Worm (Caenorhabditis elegans): ENCODE results near the gene vps-50.
A peak's percentile ranks its signal among the peaks of the same experiment; 100 is the strongest.

The vps-50 gene

ce11 chrIII:10868653-10869392 is at the start of gene vps-50, which contains the start of gene cey-4 (continued):
- TF ChIP-seq skn-1 (tag; optimal IDR thresholded peaks at IDR 0.05) (no peak), dsc-1 (tag; optimal IDR thresholded peaks at IDR 0.05) (peak; percentile 18), nhr-11 (tag; optimal IDR thresholded peaks at IDR 0.05) (no peak), lin-14 (GFP tag; optimal IDR thresholded peaks at IDR 0.05) (no peak), dpl-1 (GFP tag; optimal IDR thresholded peaks at IDR 0.05) (peak; percentile 28 to 66 (median 47)), unc-86 (tag; optimal IDR thresholded peaks at IDR 0.05) (no peak), mdl-1 (tag; optimal IDR thresholded peaks at IDR 0.05) (no peak), ces-1 (GFP tag; optimal IDR thresholded peaks at IDR 0.05) (no peak), ceh-8 (GFP tag; optimal IDR thresholded peaks at IDR 0.05) (no peak), hlh-4 (tag; optimal IDR thresholded peaks at IDR 0.05) (no peak), ets-5 (GFP tag; IDR thresholded peaks at IDR 0.05) (no peak), nhr-85 (tag) (peak; percentile 6), unc-62 (GFP tag; optimal IDR thresholded peaks at IDR 0.05) (no peak), ceh-82 (tag; optimal IDR thresholded peaks at IDR 0.05) (peak in 1 of 3 experiments; percentile 29), elt-2 (tag; optimal IDR thresholded peaks at IDR 0.05) (no peak), mef-2 (tag; optimal IDR thresholded peaks at IDR 0.05) (no peak), fkh-10 (GFP tag; optimal IDR thresholded peaks at IDR 0.05) (no peak), lin-13 (GFP tag; optimal IDR thresholded peaks at IDR 0.05) (peak; percentile 22), elt-3 (tag; optimal IDR thresholded peaks at IDR 0.05) (no peak), fkh-8 (tag; optimal IDR thresholded peaks at IDR 0.05) (no peak), zag-1 (tag; optimal IDR thresholded peaks at IDR 0.05) (no peak), nhr-19 (GFP tag; conservative IDR thresholded peaks at IDR 0.05) (no peak), nhr-77 (tag; optimal IDR thresholded peaks at IDR 0.05) (no peak), egl-13 (tag; optimal IDR thresholded peaks at IDR 0.05) (no peak), lin-15B (tag; optimal IDR thresholded peaks at IDR 0.05) (peak; percentile 8), nhr-28 (tag; optimal IDR thresholded peaks at IDR 0.05) (no peak), C16A3.4 (tag; optimal IDR thresholded peaks at IDR 0.05) (peak; percentile 62), swsn-7 (tag; optimal IDR thresholded peaks at IDR 0.05) (no peak), alr-1 (tag; optimal IDR thresholded peaks at IDR 0.05; ENCODE audit: borderline replicate concordance) (no peak), sup-37 (GFP tag; optimal IDR thresholded peaks at IDR 0.05) (no peak), mab-9 (GFP tag; IDR thresholded peaks at IDR 0.05) (no peak), mep-1 (tag; optimal IDR thresholded peaks at IDR 0.05) (no peak)

- TF ChIP-seq elt-2 (tag; optimal IDR thresholded peaks at IDR 0.05): peak; percentile 34
- TF ChIP-seq fkh-8 (tag; optimal IDR thresholded peaks at IDR 0.05): no peak
- TF ChIP-seq efl-1 (optimal IDR thresholded peaks at IDR 0.05): no peak
- peak in 1 of 2 experiments; percentile 80 for TF ChIP-seq efl-1 (GFP tag; optimal IDR thresholded peaks at IDR 0.05 in 1 of 2)
- peak; percentile 11 for TF ChIP-seq pax-3 (tag; optimal IDR thresholded peaks at IDR 0.05)
Observed at ce11 chrIII:10819257-10819656, 49.7 kb upstream of the vps-50 start.

DNA sequence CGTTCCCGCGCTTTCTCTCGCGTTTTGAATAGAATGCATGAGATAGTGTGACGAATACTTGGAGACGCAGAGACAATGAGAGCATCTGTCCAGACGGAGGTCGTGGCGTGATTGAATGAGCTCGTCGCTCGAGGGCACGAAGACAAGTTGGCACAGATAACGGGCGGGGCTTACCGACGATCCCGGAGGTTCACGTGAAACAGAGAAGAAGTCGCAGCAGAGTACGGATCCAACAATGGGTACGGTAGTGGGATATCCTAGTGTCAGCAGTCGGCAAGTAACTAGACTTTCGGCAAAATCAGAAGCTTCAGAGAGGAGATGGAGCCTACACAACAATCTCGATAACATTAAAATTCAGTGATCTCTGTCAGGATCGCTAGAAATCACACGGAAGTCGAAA is 49.2 kb upstream of the vps-50 start:
- TF ChIP-seq lin-39 (tag; optimal IDR thresholded peaks at IDR 0.05) (no peak), skn-1 (tag; optimal IDR thresholded peaks at IDR 0.05) (no peak), blmp-1 (tag; optimal IDR thresholded peaks at IDR 0.05) (no peak), irx-1 (tag; optimal IDR thresholded peaks at IDR 0.05) (peak; percentile 37), nhr-20 (tag; optimal IDR thresholded peaks at IDR 0.05) (peak; percentile 74), ama-1 (optimal IDR thresholded peaks at IDR 0.05) (peak; percentile 35), isw-1 (GFP tag; IDR thresholded peaks at IDR 0.05) (no peak), lir-3 (tag; optimal IDR thresholded peaks at IDR 0.05; ENCODE audit: poor library complexity) (no peak), nhr-77 (tag; optimal IDR thresholded peaks at IDR 0.05) (no peak), nhr-12 (tag; optimal IDR thresholded peaks at IDR 0.05) (no peak), hpl-2 (GFP tag; optimal IDR thresholded peaks at IDR 0.05) (no peak), C34B4.2 (tag; optimal IDR thresholded peaks at IDR 0.05) (no peak), hlh-17 (GFP tag; optimal IDR thresholded peaks at IDR 0.05; ENCODE audit: borderline replicate concordance) (no peak), mdl-1 (tag; optimal IDR thresholded peaks at IDR 0.05) (peak in 1 of 2 experiments; percentile 29), pax-3 (tag; optimal IDR thresholded peaks at IDR 0.05) (no peak), nhr-47 (tag; optimal IDR thresholded peaks at IDR 0.05) (peak; percentile 52), zag-1 (tag; optimal IDR thresholded peaks at IDR 0.05) (no peak), nhr-85 (tag) (no peak), nhr-237 (tag; optimal IDR thresholded peaks at IDR 0.05) (no peak), unc-130 (tag; optimal IDR thresholded peaks at IDR 0.05) (peak; percentile 79), zip-4 (GFP tag; optimal IDR thresholded peaks at IDR 0.05) (no peak), swsn-7 (tag; optimal IDR thresholded peaks at IDR 0.05) (peak; percentile 48)

Measured in whole organism, L1 larva.